Worm (Caenorhabditis elegans) whole organism, L4/young adult: ENCODE results near the gene ttbk-2.2.

Source experiments
- dao-5 ChIP-seq: sonication (generic microtip); optimal IDR thresholded peaks from 2 replicates; lab custom pipeline; 2016; ENCODE audit warnings: missing genotype, missing genetic modification characterization, moderate library complexity, missing compliant biosample characterization
- him-1 ChIP-seq: sonication (generic microtip); optimal IDR thresholded peaks from 2 replicates; lab custom pipeline; 2016; ENCODE audit warnings: missing genotype, missing genetic modification reagents, missing genetic modification characterization, missing compliant biosample characterization

ce11 chrIV:5086961-5087326 lies 20.2 kb upstream of the ttbk-2.2 start:
- no peak for TF ChIP-seq dao-5 (tag; lab: Kevin White, UChicago)
- TF ChIP-seq him-1 (tag; lab: Kevin White, UChicago): no peak
